Worm (Caenorhabditis elegans): ENCODE data around the gene mbk-1.
A peak's percentile ranks its signal among the peaks of the same experiment; 100 is the strongest.

The mbk-1 gene

DNA sequence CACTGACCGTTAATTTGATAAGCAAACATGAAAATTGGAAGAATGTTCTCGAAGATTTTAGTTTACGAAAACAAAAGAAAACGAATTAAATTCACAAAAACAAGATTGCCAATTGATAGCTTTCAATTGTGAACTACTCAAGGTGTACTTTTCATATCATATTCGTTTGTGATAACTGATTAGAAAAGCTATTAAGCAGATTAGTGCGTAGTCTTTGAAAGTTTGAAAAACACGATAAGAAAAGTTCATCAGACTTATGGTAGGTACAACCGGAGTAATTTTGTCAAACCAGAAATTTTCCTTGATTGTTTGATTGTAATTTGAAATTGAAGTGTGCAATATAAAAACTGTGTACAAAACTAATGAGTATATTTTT is 36.8 kb downstream of the mbk-1 start:
- TF ChIP-seq unc-130 (GFP tag; optimal IDR thresholded peaks at IDR 0.05) (no peak), nhr-28 (tag; optimal IDR thresholded peaks at IDR 0.05) (peak; percentile 16), unc-62 (GFP tag; optimal IDR thresholded peaks at IDR 0.05 in 1 of 2) (peak in 1 of 2 experiments; percentile 70), unc-62 (tag; optimal IDR thresholded peaks at IDR 0.05) (no peak), madf-9 (GFP tag; conservative IDR thresholded peaks at IDR 0.05) (no peak), daf-16 (GFP tag; optimal IDR thresholded peaks at IDR 0.05) (no peak), daf-16 (tag; optimal IDR thresholded peaks at IDR 0.05) (peak; percentile 74), dve-1 (tag; optimal IDR thresholded peaks at IDR 0.05; ENCODE audit: insufficient read depth) (peak; percentile 34), snpc-4 (tag; optimal IDR thresholded peaks at IDR 0.05) (no peak), dmd-6 (GFP tag; IDR thresholded peaks at IDR 0.05) (peak; percentile 19; the same call in 1 of the 2 replicates), ztf-7 (tag; optimal IDR thresholded peaks at IDR 0.05) (no peak)

DNA sequence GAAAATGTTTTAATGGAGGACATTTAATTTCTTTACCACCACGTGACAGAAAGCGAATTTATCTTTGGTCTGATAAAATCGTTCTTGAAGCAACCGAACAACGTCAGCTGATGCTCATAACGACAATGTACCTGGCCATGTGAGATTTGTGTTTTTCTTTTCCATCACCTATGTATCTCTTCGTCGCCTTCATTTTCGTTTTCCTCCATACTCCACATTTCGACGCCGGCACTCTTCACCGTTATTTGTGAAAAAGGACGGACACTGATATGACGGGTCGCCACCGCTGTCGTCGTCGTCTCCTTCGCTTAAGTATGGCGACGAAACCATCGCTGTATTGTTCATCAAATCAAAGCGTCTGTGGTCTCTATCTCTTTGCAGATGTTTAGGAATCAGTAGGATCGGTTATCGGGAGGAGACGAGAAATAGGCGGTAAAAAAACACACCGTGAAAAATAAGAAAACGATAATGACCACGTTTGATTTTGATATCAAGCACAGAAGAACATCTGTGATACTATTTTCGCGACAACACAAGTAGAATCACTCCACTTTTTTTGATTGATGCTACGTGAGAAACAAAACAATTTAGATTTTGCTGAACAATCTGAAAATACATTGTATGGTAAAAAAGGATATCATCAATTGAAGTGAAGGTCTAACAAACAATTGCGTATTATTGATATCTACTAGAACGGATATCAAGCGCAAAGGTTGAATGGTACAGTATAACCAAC is 37.4 kb downstream of the mbk-1 start:
- TF ChIP-seq aha-1 (tag): peak; percentile 64
- TF ChIP-seq F37D6.2 (tag; optimal IDR thresholded peaks at IDR 0.05): no peak
- no peak for TF ChIP-seq T26A8.4 (GFP tag; IDR thresholded peaks at IDR 0.05)
- TF ChIP-seq ctbp-1 (GFP tag; IDR thresholded peaks at IDR 0.05): no peak
- no peak for TF ChIP-seq daf-12 (tag; optimal IDR thresholded peaks at IDR 0.05)
- no peak for TF ChIP-seq zag-1 (tag; optimal IDR thresholded peaks at IDR 0.05)
- TF ChIP-seq dmd-6 (GFP tag; IDR thresholded peaks at IDR 0.05): peak; percentile 70
- TF ChIP-seq ces-1 (GFP tag; optimal IDR thresholded peaks at IDR 0.05): no peak
- no peak for TF ChIP-seq Y105C5A.15 (GFP tag; IDR thresholded peaks at IDR 0.05)
- TF ChIP-seq gei-8 (GFP tag; optimal IDR thresholded peaks at IDR 0.05): no peak
- no peak for TF ChIP-seq saeg-2 (GFP tag; IDR thresholded peaks at IDR 0.05)
- TF ChIP-seq unc-130 (GFP tag; optimal IDR thresholded peaks at IDR 0.05): no peak
- TF ChIP-seq nhr-48 (tag; optimal IDR thresholded peaks at IDR 0.05): peak; percentile 53
- no peak for TF ChIP-seq skn-1 (tag; optimal IDR thresholded peaks at IDR 0.05)
- no peak for TF ChIP-seq tag-97 (GFP tag; IDR thresholded peaks at IDR 0.05)
- TF ChIP-seq mdt-29 (GFP tag; IDR thresholded peaks at IDR 0.05): no peak
- no peak for TF ChIP-seq egl-43 (GFP tag; IDR thresholded peaks at IDR 0.05)
- peak; percentile 61 for TF ChIP-seq nhr-28 (tag; optimal IDR thresholded peaks at IDR 0.05)
- no peak for TF ChIP-seq nhr-102 (tag; optimal IDR thresholded peaks at IDR 0.05)
- no peak for TF ChIP-seq ceh-62 (tag; optimal IDR thresholded peaks at IDR 0.05)
- no peak for TF ChIP-seq lin-38 (GFP tag; IDR thresholded peaks at IDR 0.05)
- TF ChIP-seq snpc-1.2 (GFP tag; IDR thresholded peaks at IDR 0.05): no peak
- peak; percentile 82 for TF ChIP-seq hlh-11 (tag; optimal IDR thresholded peaks at IDR 0.05)
- no peak for TF ChIP-seq cey-2 (tag; optimal IDR thresholded peaks at IDR 0.05; ENCODE audit: borderline replicate concordance, insufficient read depth)
- TF ChIP-seq rbr-2 (tag; optimal IDR thresholded peaks at IDR 0.05): no peak
- no peak for TF ChIP-seq nhr-42 (GFP tag; IDR thresholded peaks at IDR 0.05)
- no peak for TF ChIP-seq snpc-4 (tag; optimal IDR thresholded peaks at IDR 0.05)
- TF ChIP-seq F49E8.2 (tag; optimal IDR thresholded peaks at IDR 0.05; ENCODE audit: borderline replicate concordance): no peak
- TF ChIP-seq pqm-1 (tag; optimal IDR thresholded peaks at IDR 0.05): no peak
- no peak for TF ChIP-seq daf-8 (GFP tag; IDR thresholded peaks at IDR 0.05)
- TF ChIP-seq vab-7 (GFP tag; IDR thresholded peaks at IDR 0.05): no peak
- TF ChIP-seq dmd-8 (GFP tag; IDR thresholded peaks at IDR 0.05): no peak
- TF ChIP-seq nhr-25 (tag; optimal IDR thresholded peaks at IDR 0.05; ENCODE audit: borderline replicate concordance, insufficient read depth): no peak
- TF ChIP-seq dmd-9 (GFP tag; IDR thresholded peaks at IDR 0.05): no peak
- TF ChIP-seq jun-1 (tag; optimal IDR thresholded peaks at IDR 0.05): no peak
- no peak for TF ChIP-seq unc-39 (tag; optimal IDR thresholded peaks at IDR 0.05)
- TF ChIP-seq arid-1 (GFP tag; conservative IDR thresholded peaks at IDR 0.05): no peak
- no peak for TF ChIP-seq daf-16 (GFP tag; optimal IDR thresholded peaks at IDR 0.05)
- TF ChIP-seq daf-16 (tag; optimal IDR thresholded peaks at IDR 0.05): peak; percentile 59
- no peak for TF ChIP-seq dpl-1 (GFP tag; optimal IDR thresholded peaks at IDR 0.05)
- peak in 1 of 2 experiments; percentile 90 for TF ChIP-seq unc-62 (GFP tag; optimal IDR thresholded peaks at IDR 0.05 in 1 of 2)
- no peak for TF ChIP-seq unc-62 (tag; optimal IDR thresholded peaks at IDR 0.05)
- no peak for TF ChIP-seq zfp-3 (GFP tag; conservative IDR thresholded peaks at IDR 0.05)
- no peak for TF ChIP-seq ztf-11 (tag; optimal IDR thresholded peaks at IDR 0.05)
- no peak for TF ChIP-seq nhr-41 (GFP tag; IDR thresholded peaks at IDR 0.05)
